Fruit fly (Drosophila melanogaster): Measurements from ENCODE around the gene Tep3.

DNA sequence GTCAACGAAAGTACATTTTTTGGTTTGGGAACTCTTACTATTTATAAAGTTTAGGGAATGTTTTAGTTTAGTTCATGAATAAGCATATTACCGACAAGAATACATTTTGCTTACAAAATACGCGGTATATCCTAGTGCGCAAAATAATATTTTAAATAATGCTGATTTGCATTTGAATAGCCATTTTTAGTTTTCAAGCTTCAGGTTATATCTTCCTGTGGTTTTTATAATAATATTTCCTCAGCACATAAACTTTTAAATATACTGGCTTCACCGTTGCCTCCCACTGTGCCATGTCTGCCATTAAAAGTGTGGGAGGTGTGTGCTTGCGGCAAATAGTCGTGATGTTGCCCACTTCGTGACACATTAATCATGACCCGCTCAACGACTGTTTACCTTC, 42.5 kb upstream of the Tep3 start:
- no peak for TF ChIP-seq CG14655 (GFP tag; optimal IDR thresholded peaks at IDR 0.05)
- TF ChIP-seq CG10348 (GFP tag; IDR thresholded peaks at IDR 0.05) = no peak
- no peak for TF ChIP-seq CG12605 (GFP tag; IDR thresholded peaks at IDR 0.05)
- no peak for TF ChIP-seq Pif1A (GFP tag; optimal IDR thresholded peaks at IDR 0.05)
- no peak for TF ChIP-seq CG34367 (tag; optimal IDR thresholded peaks at IDR 0.05)
- no peak for TF ChIP-seq D1 (tag; optimal IDR thresholded peaks at IDR 0.05)

Data from whole organism, pupa.